Worm (Caenorhabditis elegans): Measurements from ENCODE around the gene sde-2.

- TF ChIP-seq lsy-2 (tag; optimal IDR thresholded peaks at IDR 0.05) (no peak), ama-1 (optimal IDR thresholded peaks at IDR 0.05) (no peak), aly-2 (tag; optimal IDR thresholded peaks at IDR 0.05) (no peak), ZK546.5 (tag; optimal IDR thresholded peaks at IDR 0.05) (no peak), nhr-237 (tag; optimal IDR thresholded peaks at IDR 0.05) (no peak), nhr-129 (tag; optimal IDR thresholded peaks at IDR 0.05) (no peak), nhr-11 (tag; optimal IDR thresholded peaks at IDR 0.05) (no peak), peb-1 (tag; optimal IDR thresholded peaks at IDR 0.05) (no peak)
Measured at ce11 chrV:13668337-13668736, 41.0 kb downstream of the sde-2 start.

Measured in whole organism, L2 larva.